Worm (Caenorhabditis elegans): ENCODE measurements around the gene T27E9.6.

- TF ChIP-seq hnd-1 (tag; optimal IDR thresholded peaks at IDR 0.05) (no peak), ama-1 (optimal IDR thresholded peaks at IDR 0.05) (no peak), aly-1 (tag; optimal IDR thresholded peaks at IDR 0.05) (no peak), hmbx-1 (tag; optimal IDR thresholded peaks at IDR 0.05) (no peak), flt-1 (GFP tag; IDR thresholded peaks at IDR 0.05) (no peak), B0310.2 (tag; optimal IDR thresholded peaks at IDR 0.05) (no peak), sea-1 (GFP tag; conservative IDR thresholded peaks at IDR 0.05) (no peak), ets-7 (tag; optimal IDR thresholded peaks at IDR 0.05) (no peak), ceh-13 (GFP tag; optimal IDR thresholded peaks at IDR 0.05) (no peak)
Observed at ce11 chrIII:13525118-13525839, 48.7 kb upstream of the T27E9.6 start.

All from whole organism, early embryonic.